Fruit fly (Drosophila melanogaster) whole organism, embryonic: Measurements from ENCODE around the gene Arp6.
A peak's percentile ranks its signal among the peaks of the same experiment; 100 is the strongest.

Experiments
- Bdp1 ChIP-seq: fragments of 200-800 bp; sonication (Bioruptor generic); optimal IDR thresholded peaks from 3 replicates; lab custom pipeline; 2016; ENCODE audit warnings: missing biosample characterization, missing genetic modification characterization
- CG10431 ChIP-seq: fragments of 200-800 bp; sonication (Bioruptor generic); optimal IDR thresholded peaks from 3 replicates; lab custom pipeline; 2018; ENCODE audit warnings: missing biosample characterization, mild to moderate bottlenecking, missing genetic modification characterization
- CG13624 ChIP-seq: fragments of 200-800 bp; sonication (Bioruptor generic); optimal IDR thresholded peaks from 2 replicates; lab custom pipeline; 2016; ENCODE audit warnings: missing biosample characterization, missing genetic modification characterization
- CG14014 ChIP-seq: fragments of 200-800 bp; sonication (Bioruptor generic); IDR thresholded peaks from 2 replicates; pipeline ENCODE4 v1.3.6; 2022; ENCODE audit warnings: missing biosample characterization, missing genetic modification characterization
- CG14441 ChIP-seq: fragments of 200-800 bp; sonication (Bioruptor generic); IDR thresholded peaks from 2 replicates; pipeline ENCODE4 v1.3.6; 2022; ENCODE audit warnings: missing biosample characterization, missing genetic modification characterization
- CG14860 ChIP-seq: fragments of 200-800 bp; sonication (Bioruptor generic); IDR thresholded peaks from 3 replicates; pipeline ENCODE4 v1.3.6; 2022; ENCODE audit warnings: missing biosample characterization, missing genetic modification characterization; ENCODE audit not compliant: partially characterized antibody
- CG15479 ChIP-seq: fragments of 200-800 bp; sonication (Bioruptor generic); optimal IDR thresholded peaks from 3 replicates; lab custom pipeline; 2019; ENCODE audit warnings: missing biosample characterization, mild to moderate bottlenecking, missing genetic modification characterization, moderate library complexity
- CG15601 ChIP-seq: fragments of 200-800 bp; sonication (Bioruptor generic); optimal IDR thresholded peaks from 3 replicates; lab custom pipeline; 2019; ENCODE audit warnings: missing biosample characterization, mild to moderate bottlenecking, missing genetic modification characterization, moderate library complexity
- CG1647 ChIP-seq: fragments of 200-800 bp; sonication (Bioruptor generic); optimal IDR thresholded peaks from 3 replicates; lab custom pipeline; 2016; ENCODE audit warnings: missing biosample characterization, missing genetic modification characterization
- CG17612 ChIP-seq: fragments of 200-800 bp; sonication (Bioruptor generic); IDR thresholded peaks from 2 replicates; pipeline ENCODE4 v1.3.6; 2022; ENCODE audit warnings: missing biosample characterization, missing genetic modification characterization
- CG17829 ChIP-seq: fragments of 200-800 bp; optimal IDR thresholded peaks from 2 replicates; lab custom pipeline; 2019; ENCODE audit warnings: missing biosample characterization, mild to moderate bottlenecking, missing genetic modification characterization, moderate library complexity
- CG17912 ChIP-seq: fragments of 200-800 bp; sonication (Bioruptor generic); optimal IDR thresholded peaks from 2 replicates; lab custom pipeline; 2018; ENCODE audit warnings: missing biosample characterization, mild to moderate bottlenecking, missing genetic modification characterization
- CG32772 ChIP-seq: fragments of 200-800 bp; sonication (Bioruptor generic); IDR thresholded peaks from 2 replicates; pipeline ENCODE4 v1.3.6; 2022; ENCODE audit warnings: missing biosample characterization, missing genetic modification characterization
- CG33557 ChIP-seq: fragments of 200-800 bp; sonication (Bioruptor generic); optimal IDR thresholded peaks from 2 replicates; lab custom pipeline; 2019; ENCODE audit warnings: missing biosample characterization, mild to moderate bottlenecking, missing genetic modification characterization, moderate library complexity
- CG3995 ChIP-seq: fragments of 200-800 bp; sonication (Bioruptor generic); optimal IDR thresholded peaks from 3 replicates; lab custom pipeline; 2016; ENCODE audit warnings: missing biosample characterization, missing genetic modification characterization
- CG4617 ChIP-seq: fragments of 200-800 bp; sonication (Bioruptor generic); optimal IDR thresholded peaks from 3 replicates; lab custom pipeline; 2016; ENCODE audit warnings: missing biosample characterization, missing genetic modification characterization, borderline replicate concordance
- CG5245 ChIP-seq: fragments of 200-800 bp; sonication (Bioruptor generic); optimal IDR thresholded peaks from 3 replicates; lab custom pipeline; 2016; ENCODE audit warnings: missing biosample characterization, missing genetic modification characterization
- CG6689 ChIP-seq: fragments of 200-800 bp; sonication (Bioruptor generic); IDR thresholded peaks from 2 replicates; pipeline ENCODE4 v1.3.6; 2022; ENCODE audit warnings: missing biosample characterization, missing genetic modification characterization
- CG7987 ChIP-seq: fragments of 200-800 bp; sonication (Bioruptor generic); optimal IDR thresholded peaks from 2 replicates; lab custom pipeline; 2018; ENCODE audit warnings: missing biosample characterization, mild to moderate bottlenecking, missing genetic modification characterization, moderate library complexity
- CG8924 ChIP-seq: fragments of 200-800 bp; optimal IDR thresholded peaks from 3 replicates; lab custom pipeline; 2019; ENCODE audit warnings: missing biosample characterization, mild to moderate bottlenecking, missing genetic modification characterization, moderate library complexity
- CG9437 ChIP-seq: fragments of 200-800 bp; sonication (Bioruptor generic); optimal IDR thresholded peaks from 2 replicates; lab custom pipeline; 2018; ENCODE audit warnings: missing biosample characterization, mild to moderate bottlenecking, missing genetic modification characterization
- CG9797 ChIP-seq: fragments of 200-800 bp; sonication (Bioruptor generic); optimal IDR thresholded peaks from 3 replicates; lab custom pipeline; 2018; ENCODE audit warnings: missing biosample characterization, mild to moderate bottlenecking, missing genetic modification characterization
- CG9876 ChIP-seq: fragments of 200-800 bp; sonication (Bioruptor generic); optimal IDR thresholded peaks from 2 replicates; lab custom pipeline; 2016; ENCODE audit warnings: missing biosample characterization, missing genetic modification characterization
- Dbx ChIP-seq: fragments of 200-800 bp; sonication (Bioruptor generic); IDR thresholded peaks from 3 replicates; pipeline ENCODE4 v1.3.6; 2022; ENCODE audit warnings: missing biosample characterization, missing genetic modification characterization
- Doc2 ChIP-seq: fragments of 200-800 bp; sonication (Bioruptor generic); IDR thresholded peaks from 2 replicates; pipeline ENCODE4 v1.3.6; 2022; ENCODE audit warnings: missing biosample characterization, missing genetic modification characterization
- Ets97D ChIP-seq: fragments of 200-800 bp; sonication (Bioruptor generic); optimal IDR thresholded peaks from 3 replicates; lab custom pipeline; 2016; ENCODE audit warnings: missing biosample characterization, missing genetic modification characterization
- HmgD ChIP-seq: fragments of 200-800 bp; sonication (Bioruptor generic); optimal IDR thresholded peaks from 3 replicates; lab custom pipeline; 2016; ENCODE audit warnings: missing biosample characterization, missing genetic modification characterization
- Hr3 ChIP-seq: fragments of 200-800 bp; sonication (Bioruptor generic); optimal IDR thresholded peaks from 3 replicates; lab custom pipeline; 2016; ENCODE audit warnings: missing biosample characterization, missing genetic modification characterization
- MBD-R2 ChIP-seq: fragments of 200-800 bp; sonication (Bioruptor generic); IDR thresholded peaks from 2 replicates; pipeline ENCODE4 v1.3.6; 2022; ENCODE audit warnings: missing biosample characterization, missing genetic modification characterization
- Opbp ChIP-seq: fragments of 200-800 bp; sonication (Bioruptor generic); IDR thresholded peaks from 3 replicates; pipeline ENCODE4 v1.3.6; 2022; ENCODE audit warnings: missing biosample characterization, missing genetic modification characterization; ENCODE audit not compliant: partially characterized antibody
- PHDP ChIP-seq: fragments of 200-800 bp; sonication (Bioruptor generic); optimal IDR thresholded peaks from 3 replicates; lab custom pipeline; 2018; ENCODE audit warnings: missing biosample characterization, mild to moderate bottlenecking, missing genetic modification characterization, moderate library complexity
- Scr ChIP-seq: fragments of 200-800 bp; sonication (Bioruptor generic); IDR thresholded peaks from 2 replicates; pipeline ENCODE4 v1.3.6; 2022; ENCODE audit warnings: missing biosample characterization, missing genetic modification characterization; ENCODE audit not compliant: partially characterized antibody
- Sry-δ ChIP-seq: fragments of 200-800 bp; sonication (Bioruptor generic); optimal IDR thresholded peaks from 2 replicates; lab custom pipeline; 2016; ENCODE audit warnings: missing biosample characterization, missing genetic modification characterization
- Stat92E ChIP-seq, 3 experiments: fragments of >200 bp in 2 of 3; fragments of 200-800 bp in 1 of 3; sonication (Bioruptor generic) in 1 of 3; optimal IDR thresholded peaks; 2 replicates each; lab custom pipeline; 2017 to 2019; ENCODE audit warnings: missing biosample characterization in 3 of 3, missing genetic modification characterization in 3 of 3, mild to moderate bottlenecking in 1 of 3, moderate library complexity in 1 of 3
- YL-1 ChIP-seq: fragments of 200-800 bp; sonication (Bioruptor generic); optimal IDR thresholded peaks from 3 replicates; lab custom pipeline; 2017; ENCODE audit warnings: missing biosample characterization, mild to moderate bottlenecking, missing genetic modification characterization
- bbx ChIP-seq: fragments of 200-800 bp; sonication (Bioruptor generic); IDR thresholded peaks from 2 replicates; pipeline ENCODE4 v1.3.6; 2022; ENCODE audit warnings: missing biosample characterization, missing genetic modification characterization; ENCODE audit not compliant: partially characterized antibody
- bsh ChIP-seq, 2 experiments: fragments of 200-800 bp; sonication (Bioruptor generic); optimal IDR thresholded peaks; 2 replicates each; lab custom pipeline; 2017 to 2018; ENCODE audit warnings: mild to moderate bottlenecking in 2 of 2, missing biosample characterization in 2 of 2, missing genetic modification characterization in 2 of 2, moderate library complexity in 1 of 2
- fru ChIP-seq: fragments of >200 bp; optimal IDR thresholded peaks from 2 replicates; lab custom pipeline; 2017
- gfzf ChIP-seq: fragments of 200-800 bp; sonication (Bioruptor generic); optimal IDR thresholded peaks from 2 replicates; lab custom pipeline; 2016; ENCODE audit warnings: missing biosample characterization, mild to moderate bottlenecking, missing genetic modification characterization, moderate library complexity
- grau ChIP-seq: fragments of 200-800 bp; optimal IDR thresholded peaks from 3 replicates; lab custom pipeline; 2019; ENCODE audit warnings: missing biosample characterization, mild to moderate bottlenecking, missing genetic modification characterization, moderate library complexity
- hbn ChIP-seq: fragments of 200-800 bp; sonication (Bioruptor generic); IDR thresholded peaks from 2 replicates; pipeline ENCODE4 v1.3.6; 2022; ENCODE audit warnings: missing biosample characterization, missing genetic modification characterization; ENCODE audit not compliant: partially characterized antibody
- jing ChIP-seq: fragments of 200-800 bp; sonication (Bioruptor generic); optimal IDR thresholded peaks from 2 replicates; lab custom pipeline; 2018; ENCODE audit warnings: missing biosample characterization, mild to moderate bottlenecking, missing genetic modification characterization
- lmd ChIP-seq: fragments of 200-800 bp; sonication (Bioruptor generic); IDR thresholded peaks from 2 replicates; pipeline ENCODE4 v1.3.6; 2022; ENCODE audit warnings: missing biosample characterization, missing genetic modification characterization
- pho ChIP-seq: fragments of 200-800 bp; sonication (Bioruptor generic); optimal IDR thresholded peaks from 2 replicates; lab custom pipeline; 2016; ENCODE audit warnings: missing biosample characterization, missing genetic modification characterization
- pita ChIP-seq: fragments of 200-800 bp; sonication (Bioruptor generic); optimal IDR thresholded peaks from 2 replicates; lab custom pipeline; 2017; ENCODE audit warnings: missing biosample characterization, mild to moderate bottlenecking, missing genetic modification characterization
- pum ChIP-seq: fragments of 200-800 bp; sonication (Bioruptor generic); optimal IDR thresholded peaks from 2 replicates; lab custom pipeline; 2016; ENCODE audit warnings: missing biosample characterization, missing genetic modification characterization
- pzg ChIP-seq: fragments of 200-800 bp; sonication (Bioruptor generic); optimal IDR thresholded peaks from 3 replicates; lab custom pipeline; 2018; ENCODE audit warnings: missing biosample characterization, mild to moderate bottlenecking, missing genetic modification characterization, moderate library complexity
- salm ChIP-seq: fragments of 200-800 bp; sonication (Bioruptor generic); optimal IDR thresholded peaks from 2 replicates; lab custom pipeline; 2018; ENCODE audit warnings: missing biosample characterization, mild to moderate bottlenecking, missing genetic modification characterization
- sens ChIP-seq: fragments of 200-800 bp; sonication (Bioruptor generic); peaks from one replicate; lab custom pipeline; 2016; ENCODE audit warnings: missing biosample characterization, missing genetic modification characterization
- sisA ChIP-seq: fragments of 200-800 bp; sonication (Bioruptor generic); IDR thresholded peaks from 2 replicates; pipeline ENCODE4 v1.3.6; 2022; ENCODE audit warnings: missing biosample characterization, missing genetic modification characterization
- tio ChIP-seq: fragments of 200-800 bp; sonication (Bioruptor generic); optimal IDR thresholded peaks from 2 replicates; lab custom pipeline; 2017; ENCODE audit warnings: missing biosample characterization, missing genetic modification characterization, inconsistent platforms

The Arp6 gene

dm6 chrX:15712409-15712808, 24.5 kb downstream of the Arp6 start, which contains the start of gene HUWE1 (continued):
- no peak for TF ChIP-seq CG6689 (GFP tag; lab: Robert Waterston, UW)
- no peak for TF ChIP-seq CG5245 (GFP tag; lab: Kevin White, UChicago)
- TF ChIP-seq CG14014 = no peak
- peak; percentile 85 for TF ChIP-seq Sry-δ (GFP tag; lab: Kevin White, UChicago)
- no peak for TF ChIP-seq Hr3 (GFP tag; lab: Kevin White, UChicago)
- peak; percentile 27 for TF ChIP-seq CG7987 (GFP tag; lab: Kevin White, UChicago)
- TF ChIP-seq Scr (GFP tag; lab: Robert Waterston, UW) = peak; percentile 83
- peak; percentile 98 for TF ChIP-seq CG3995 (GFP tag; lab: Kevin White, UChicago)
- peak; percentile 63 for TF ChIP-seq Ets97D (GFP tag; lab: Kevin White, UChicago)
- TF ChIP-seq Doc2 (GFP tag; lab: Robert Waterston, UW) = no peak
- peak; percentile 66 for TF ChIP-seq CG9797 (GFP tag; lab: Kevin White, UChicago)
- TF ChIP-seq sisA (GFP tag; lab: Robert Waterston, UW) = no peak
- TF ChIP-seq CG14860 = peak; percentile 60
- peak; percentile 45 for TF ChIP-seq CG17829
- TF ChIP-seq CG15479 (GFP tag; lab: Kevin White, UChicago) = no peak
- no peak for TF ChIP-seq bsh (GFP tag; optimal IDR thresholded peaks at IDR 0.05; lab: Kevin White, UChicago)
- no peak for TF ChIP-seq CG17612 (GFP tag; lab: Robert Waterston, UW)
- no peak for TF ChIP-seq Bdp1 (GFP tag; lab: Kevin White, UChicago)
- peak; percentile 69 for TF ChIP-seq CG15601 (tag; lab: Kevin White, UChicago)
- no peak for TF ChIP-seq pita (GFP tag; lab: Kevin White, UChicago)
- no peak for TF ChIP-seq CG9876 (GFP tag; lab: Kevin White, UChicago)
- TF ChIP-seq grau (tag; lab: Kevin White, UChicago) = peak; percentile 19
- TF ChIP-seq CG32772 (GFP tag; lab: Robert Waterston, UW) = no peak
- no peak for TF ChIP-seq tio
- TF ChIP-seq bbx (GFP tag; lab: Robert Waterston, UW) = peak; percentile 83
- TF ChIP-seq CG9437 (GFP tag; lab: Kevin White, UChicago) = no peak
- TF ChIP-seq CG1647 (GFP tag; lab: Kevin White, UChicago) = peak; percentile 12
- no peak for TF ChIP-seq CG10431 (GFP tag; lab: Kevin White, UChicago)
- TF ChIP-seq Opbp (GFP tag; lab: Robert Waterston, UW) = peak; percentile 81
- TF ChIP-seq CG13624 (GFP tag; lab: Kevin White, UChicago) = peak; percentile 40
- no peak for TF ChIP-seq CG14441 (GFP tag; lab: Robert Waterston, UW)
- no peak for TF ChIP-seq PHDP (tag; lab: Kevin White, UChicago)
- TF ChIP-seq CG8924 (tag; lab: Kevin White, UChicago) = peak; percentile 61
- TF ChIP-seq lmd (GFP tag; lab: Robert Waterston, UW) = no peak
- TF ChIP-seq CG17912 (GFP tag; lab: Kevin White, UChicago) = peak; percentile 17
- TF ChIP-seq Dbx = peak; percentile 32; the same call in 1 of the 3 replicates
- TF ChIP-seq YL-1 (GFP tag; lab: Kevin White, UChicago) = peak; percentile 17
- TF ChIP-seq Stat92E (GFP tag; optimal IDR thresholded peaks at IDR 0.05; lab: Kevin White, UChicago) = peak in 1 of 3 experiments; percentile 1
- TF ChIP-seq hbn (GFP tag; lab: Robert Waterston, UW) = peak; percentile 69; the same call in 1 of the 2 replicates
- TF ChIP-seq pho (GFP tag; lab: Kevin White, UChicago) = peak; percentile 19
- TF ChIP-seq CG33557 (GFP tag; lab: Kevin White, UChicago) = peak; percentile 5
- peak; percentile 43 for TF ChIP-seq HmgD
- no peak for TF ChIP-seq fru (lab: Kevin White, UChicago)
- TF ChIP-seq CG4617 (GFP tag; lab: Kevin White, UChicago) = peak; percentile 62
- peak; percentile 2 for TF ChIP-seq salm (tag; lab: Kevin White, UChicago)
- TF ChIP-seq jing = no peak
- TF ChIP-seq sens (GFP tag; lab: Kevin White, UChicago) = no peak
- peak; percentile 86 for TF ChIP-seq gfzf
- peak; percentile 92 for TF ChIP-seq pzg (GFP tag; lab: Kevin White, UChicago)
- no peak for TF ChIP-seq pum
- peak; percentile 56 for TF ChIP-seq MBD-R2
